Fruit fly (Drosophila melanogaster) whole organism, pupa: ENCODE measurements around the gene cact.
A peak's percentile ranks its signal among the peaks of the same experiment; 100 is the strongest.

Experiments
- CG12605 ChIP-seq: fragments of 200-800 bp; sonication (Bioruptor generic); IDR thresholded peaks from 2 replicates; pipeline ENCODE4 v1.3.6; 2022; ENCODE audit warnings: missing biosample characterization, missing genetic modification characterization
- CG13204 ChIP-seq: fragments of 200-800 bp; sonication (Bioruptor generic); optimal IDR thresholded peaks from 2 replicates; lab custom pipeline; 2018; ENCODE audit warnings: missing biosample characterization, mild to moderate bottlenecking, missing genetic modification characterization, moderate library complexity
- CG14655 ChIP-seq: fragments of 200-800 bp; sonication (Bioruptor generic); optimal IDR thresholded peaks from 3 replicates; lab custom pipeline; 2017; ENCODE audit warnings: mild to moderate bottlenecking, missing biosample characterization, missing genetic modification reagents, missing genetic modification characterization
- CG15710 ChIP-seq: fragments of 200-800 bp; sonication (Bioruptor generic); optimal IDR thresholded peaks from 2 replicates; lab custom pipeline; 2018; ENCODE audit warnings: missing biosample characterization, mild to moderate bottlenecking, missing genetic modification characterization, moderate library complexity
- CG8301 ChIP-seq: fragments of 200-800 bp; sonication (Bioruptor generic); optimal IDR thresholded peaks from 2 replicates; lab custom pipeline; 2018; ENCODE audit warnings: missing biosample characterization, mild to moderate bottlenecking, missing genetic modification characterization
- CG9948 ChIP-seq: fragments of 200-800 bp; sonication (Bioruptor generic); optimal IDR thresholded peaks from 2 replicates; lab custom pipeline; 2018; ENCODE audit warnings: missing biosample characterization, mild to moderate bottlenecking, missing genetic modification characterization, moderate library complexity
- D1 ChIP-seq: fragments of 200-800 bp; sonication (Bioruptor generic); optimal IDR thresholded peaks from 2 replicates; lab custom pipeline; 2018; ENCODE audit warnings: missing biosample characterization, mild to moderate bottlenecking, missing genetic modification characterization, moderate library complexity
- Pif1A ChIP-seq: fragments of 200-800 bp; sonication (Bioruptor generic); optimal IDR thresholded peaks from 3 replicates; lab custom pipeline; 2016; ENCODE audit warnings: missing biosample characterization, missing genetic modification characterization
- Pif1B ChIP-seq: fragments of 200-800 bp; sonication (Bioruptor generic); optimal IDR thresholded peaks from 3 replicates; lab custom pipeline; 2016; ENCODE audit warnings: missing biosample characterization, missing genetic modification characterization
- Snoo ChIP-seq: fragments of 200-800 bp; sonication (Bioruptor generic); optimal IDR thresholded peaks from 3 replicates; lab custom pipeline; 2017; ENCODE audit warnings: missing biosample characterization, mild to moderate bottlenecking, missing genetic modification characterization, inconsistent platforms
- fd96Ca ChIP-seq: fragments of 200-800 bp; sonication (Bioruptor generic); IDR thresholded peaks from 3 replicates; pipeline ENCODE4 v1.3.6; 2022; ENCODE audit warnings: missing biosample characterization, missing genetic modification characterization
- gl ChIP-seq: fragments of 200-800 bp; sonication (Bioruptor generic); optimal IDR thresholded peaks from 2 replicates; lab custom pipeline; 2018; ENCODE audit warnings: missing biosample characterization, mild to moderate bottlenecking, missing genetic modification characterization
- rn ChIP-seq: fragments of 200-800 bp; sonication (Bioruptor generic); IDR thresholded peaks from 2 replicates; pipeline ENCODE4 v1.3.6; 2022; ENCODE audit warnings: missing biosample characterization, missing genetic modification characterization

dm6 chr2L:16279774-16280252 is 46.2 kb downstream of the cact start:
- TF ChIP-seq CG12605 (peak; percentile 67), fd96Ca (GFP tag; lab: Robert Waterston, UW) (peak; percentile 40; the same call in 1 of the 3 replicates), CG9948 (tag; lab: Kevin White, UChicago) (peak; percentile 92), CG13204 (GFP tag; lab: Kevin White, UChicago) (peak; percentile 41), rn (GFP tag; lab: Robert Waterston, UW) (peak; percentile 62), Pif1B (GFP tag; lab: Kevin White, UChicago) (peak; percentile 80), Pif1A (GFP tag; lab: Kevin White, UChicago) (peak; percentile 88), gl (tag; lab: Kevin White, UChicago) (peak; percentile 57), CG8301 (tag; lab: Kevin White, UChicago) (peak; percentile 94), CG14655 (GFP tag; lab: Kevin White, UChicago) (peak; percentile 95), CG15710 (tag; lab: Kevin White, UChicago) (peak; percentile 86), D1 (peak; percentile 92), Snoo (tag; lab: Kevin White, UChicago) (peak; percentile 67)
